Worm (Caenorhabditis elegans) whole organism, L2 larva: Measurements from ENCODE around the gene pdhb-1.

ENCODE experiments used
- C34F6.9 ChIP-seq: fragments of 150-350 bp; optimal IDR thresholded peaks from 2 replicates; lab custom pipeline; 2014; ENCODE audit warnings: missing biosample characterization, missing genetic modification characterization
- F13H6.1 ChIP-seq: sonication (generic microtip); optimal IDR thresholded peaks from 2 replicates; lab custom pipeline; 2016; ENCODE audit warnings: missing genetic modification characterization, missing compliant biosample characterization
- R02D3.7 ChIP-seq: fragments of 150-350 bp; optimal IDR thresholded peaks from 2 replicates; lab custom pipeline; 2014; ENCODE audit warnings: missing biosample characterization, missing genetic modification characterization
- Y55F3AM.14 ChIP-seq: fragments of 200-800 bp; sonication (Bioruptor generic); optimal IDR thresholded peaks from 2 replicates; lab custom pipeline; 2018; ENCODE audit warnings: mild to moderate bottlenecking, missing genetic modification characterization, missing compliant biosample characterization
- ZK546.5 ChIP-seq: sonication (generic microtip); optimal IDR thresholded peaks from 2 replicates; lab custom pipeline; 2017; ENCODE audit warnings: missing biosample characterization, missing genetic modification characterization
- alr-1 ChIP-seq: fragments of 150-350 bp; optimal IDR thresholded peaks from 2 replicates; lab custom pipeline; 2014; ENCODE audit warnings: missing biosample characterization, missing genetic modification characterization
- aly-2 ChIP-seq: fragments of 150-350 bp; optimal IDR thresholded peaks from 2 replicates; lab custom pipeline; 2014; ENCODE audit warnings: missing biosample characterization, missing genetic modification characterization
- ama-1 ChIP-seq: fragments of 150-350 bp; optimal IDR thresholded peaks from 2 replicates; lab custom pipeline; 2018; ENCODE audit warnings: inconsistent platforms
- blmp-1 ChIP-seq: sonication (generic microtip); optimal IDR thresholded peaks from 2 replicates; lab custom pipeline; 2017; ENCODE audit warnings: missing genetic modification characterization, mild to moderate bottlenecking, missing compliant biosample characterization, antibody characterized with exemption, moderate library complexity; ENCODE audit not compliant: insufficient read depth
- ceh-82 ChIP-seq: fragments of 150-350 bp; optimal IDR thresholded peaks from 2 replicates; lab custom pipeline; 2014; ENCODE audit warnings: missing biosample characterization, missing genetic modification characterization
- dmd-4 ChIP-seq: sonication (generic microtip); optimal IDR thresholded peaks from 2 replicates; lab custom pipeline; 2017; ENCODE audit warnings: missing biosample characterization, missing genetic modification characterization
- egl-27 ChIP-seq: sonication (generic microtip); optimal IDR thresholded peaks from 3 replicates; lab custom pipeline; 2017; ENCODE audit warnings: missing biosample characterization, missing genetic modification reagents, missing genetic modification characterization
- elt-1 ChIP-seq: fragments of 150-350 bp; optimal IDR thresholded peaks from 2 replicates; lab custom pipeline; 2014; ENCODE audit warnings: missing biosample characterization, missing genetic modification characterization
- elt-3 ChIP-seq: sonication (generic microtip); optimal IDR thresholded peaks from 2 replicates; lab custom pipeline; 2017; ENCODE audit warnings: missing biosample characterization, missing genetic modification characterization
- fos-1 ChIP-seq: fragments of 150-350 bp; optimal IDR thresholded peaks from 2 replicates; lab custom pipeline; 2014; ENCODE audit warnings: missing biosample characterization, missing genetic modification characterization
- gmeb-1 ChIP-seq: fragments of 150-350 bp; optimal IDR thresholded peaks from 2 replicates; lab custom pipeline; 2014; ENCODE audit warnings: missing biosample characterization, missing genetic modification characterization
- lin-11 ChIP-seq: fragments of 150-350 bp; sonication (generic microtip); optimal IDR thresholded peaks from 2 replicates; lab custom pipeline; 2014; ENCODE audit warnings: missing biosample characterization, missing genetic modification characterization, inconsistent platforms, mixed read lengths
- lin-13 ChIP-seq: fragments of 150-350 bp; optimal IDR thresholded peaks from 2 replicates; lab custom pipeline; 2014; ENCODE audit warnings: missing biosample characterization, missing genetic modification reagents, missing genetic modification characterization
- lin-39 ChIP-seq: fragments of 150-350 bp; optimal IDR thresholded peaks from 2 replicates; lab custom pipeline; 2014; ENCODE audit warnings: missing biosample characterization, missing genetic modification reagents, missing genetic modification characterization
- lsy-2 ChIP-seq, 2 experiments: fragments of 150-350 bp in 1 of 2; sonication (generic microtip) in 1 of 2; optimal IDR thresholded peaks; 2 replicates each; lab custom pipeline; 2014 to 2017; ENCODE audit warnings: missing biosample characterization in 2 of 2, missing genetic modification characterization in 2 of 2
- mab-5 ChIP-seq: fragments of 150-350 bp; optimal IDR thresholded peaks from 2 replicates; lab custom pipeline; 2014; ENCODE audit warnings: missing biosample characterization, missing genetic modification characterization
- mbf-1 ChIP-seq: sonication (generic microtip); optimal IDR thresholded peaks from 2 replicates; lab custom pipeline; 2017; ENCODE audit warnings: missing biosample characterization, missing genetic modification characterization
- mdl-1 ChIP-seq, 2 experiments: fragments of 150-350 bp in 1 of 2; sonication (generic microtip) in 1 of 2; optimal IDR thresholded peaks; 2 replicates each; lab custom pipeline; 2017; ENCODE audit warnings: missing biosample characterization in 2 of 2, missing genetic modification characterization in 2 of 2
- nhr-10 ChIP-seq: sonication (generic microtip); optimal IDR thresholded peaks from 2 replicates; lab custom pipeline; 2017; ENCODE audit warnings: missing biosample characterization, missing genetic modification characterization
- nhr-11 ChIP-seq: fragments of 150-350 bp; optimal IDR thresholded peaks from 2 replicates; lab custom pipeline; 2014; ENCODE audit warnings: missing biosample characterization, missing genetic modification characterization
- nhr-12 ChIP-seq: fragments of 150-350 bp; optimal IDR thresholded peaks from 2 replicates; lab custom pipeline; 2014; ENCODE audit warnings: missing biosample characterization, missing genetic modification characterization
- nhr-129 ChIP-seq: fragments of 150-350 bp; optimal IDR thresholded peaks from 2 replicates; lab custom pipeline; 2014; ENCODE audit warnings: missing biosample characterization, missing genetic modification characterization
- nhr-21 ChIP-seq: fragments of 150-350 bp; optimal IDR thresholded peaks from 2 replicates; lab custom pipeline; 2014; ENCODE audit warnings: missing biosample characterization, missing genetic modification characterization
- nhr-23 ChIP-seq: fragments of 150-350 bp; optimal IDR thresholded peaks from 2 replicates; lab custom pipeline; 2014; ENCODE audit warnings: missing biosample characterization, missing genetic modification reagents, missing genetic modification characterization
- nhr-237 ChIP-seq: fragments of 150-350 bp; optimal IDR thresholded peaks from 2 replicates; lab custom pipeline; 2014; ENCODE audit warnings: missing biosample characterization, missing genetic modification characterization
- nhr-25 ChIP-seq: fragments of 150-350 bp; sonication (generic microtip); optimal IDR thresholded peaks from 3 replicates; lab custom pipeline; 2014; ENCODE audit warnings: missing biosample characterization, missing genetic modification characterization
- nhr-6 ChIP-seq: fragments of 150-350 bp; optimal IDR thresholded peaks from 2 replicates; lab custom pipeline; 2014; ENCODE audit warnings: missing biosample characterization, missing genetic modification characterization
- peb-1 ChIP-seq: fragments of 150-350 bp; optimal IDR thresholded peaks from 2 replicates; lab custom pipeline; 2014; ENCODE audit warnings: missing biosample characterization, missing genetic modification characterization
- skn-1 ChIP-seq: sonication (generic microtip); optimal IDR thresholded peaks from 2 replicates; lab custom pipeline; 2017; ENCODE audit warnings: missing biosample characterization, missing genetic modification characterization
- sma-3 ChIP-seq: sonication (generic microtip); optimal IDR thresholded peaks from 2 replicates; lab custom pipeline; 2016; ENCODE audit warnings: missing genetic modification reagents, missing genetic modification characterization, missing compliant biosample characterization
- sma-9 ChIP-seq, 2 experiments: fragments of 150-350 bp in 1 of 2; sonication (generic microtip) in 1 of 2; optimal IDR thresholded peaks; 2 replicates each; lab custom pipeline; 2014 to 2016; ENCODE audit warnings: missing genetic modification characterization in 2 of 2, mild to moderate bottlenecking in 1 of 2, missing biosample characterization in 1 of 2, missing compliant biosample characterization in 1 of 2, missing genetic modification reagents in 1 of 2, moderate library complexity in 1 of 2
- unc-39 ChIP-seq: fragments of 150-350 bp; optimal IDR thresholded peaks from 2 replicates; lab custom pipeline; 2014; ENCODE audit warnings: missing biosample characterization, missing genetic modification characterization
- unc-55 ChIP-seq: fragments of 150-350 bp; sonication (generic microtip); optimal IDR thresholded peaks from 3 replicates; lab custom pipeline; 2014; ENCODE audit warnings: missing biosample characterization, missing genetic modification reagents, missing genetic modification characterization
- unc-62 ChIP-seq: fragments of 150-350 bp; optimal IDR thresholded peaks from 2 replicates; lab custom pipeline; 2014; ENCODE audit warnings: missing biosample characterization, missing genetic modification reagents, missing genetic modification characterization
- ztf-4 ChIP-seq: fragments of 150-350 bp; optimal IDR thresholded peaks from 2 replicates; lab custom pipeline; 2014; ENCODE audit warnings: missing biosample characterization, missing genetic modification characterization

Gene pdhb-1

DNA sequence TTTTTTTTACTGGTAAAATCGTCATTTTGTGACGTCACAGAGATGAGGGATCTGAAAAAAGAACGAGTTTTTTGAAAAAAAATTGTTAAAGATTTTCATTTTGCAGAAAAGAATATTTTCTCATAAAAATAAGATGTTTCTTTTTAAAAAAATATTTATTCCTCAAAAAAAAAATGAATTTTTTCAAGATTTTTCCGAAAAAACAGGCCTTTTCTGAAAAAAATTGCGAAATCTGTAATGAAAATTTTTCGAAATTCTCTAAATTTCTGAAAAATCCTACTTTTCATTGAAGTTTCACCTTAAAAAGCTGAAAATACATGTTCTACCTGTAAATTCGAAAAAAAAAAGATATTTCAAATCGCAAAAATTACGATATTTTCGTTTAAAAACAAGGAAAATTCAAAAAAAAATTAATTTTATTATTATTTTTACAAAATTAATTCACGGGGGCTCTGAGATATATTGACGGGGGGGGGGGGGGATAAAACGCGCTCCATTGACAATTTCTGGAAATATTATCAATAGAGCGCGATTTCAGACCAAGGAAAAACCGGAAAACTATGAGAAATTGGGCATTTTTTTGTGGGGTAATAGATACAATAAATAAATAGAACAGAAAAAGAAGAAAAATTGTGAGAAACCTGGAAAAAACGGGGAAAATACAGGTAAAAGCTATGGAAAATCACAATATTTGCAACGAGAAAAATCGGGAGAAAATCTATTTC, 21.2 kb upstream of the pdhb-1 start, which contains the start of gene otub-4:
TSS of gene otub-4 (minus strand) at position 51 of the 725 bp plus-strand sequence.
- TF ChIP-seq lsy-2 (tag; optimal IDR thresholded peaks at IDR 0.05; lab: Kevin White, UChicago) = no peak
- no peak for TF ChIP-seq mbf-1 (tag; lab: Kevin White, UChicago)
- TF ChIP-seq unc-55 (GFP tag; lab: Kevin White, UChicago) = peak; percentile 15
- no peak for TF ChIP-seq mdl-1 (tag; optimal IDR thresholded peaks at IDR 0.05; lab: Kevin White, UChicago)
- no peak for TF ChIP-seq skn-1

- TF ChIP-seq lin-13 (GFP tag; lab: Kevin White, UChicago) (no peak), ama-1 (lab: Kevin White, UChicago) (peak; percentile 71), gmeb-1 (tag; lab: Kevin White, UChicago) (no peak), nhr-129 (tag; lab: Kevin White, UChicago) (no peak), ztf-4 (tag; lab: Kevin White, UChicago) (no peak), nhr-6 (tag; lab: Kevin White, UChicago) (no peak), lsy-2 (tag; optimal IDR thresholded peaks at IDR 0.05; lab: Kevin White, UChicago) (peak in 1 of 2 experiments; percentile 19), R02D3.7 (tag; lab: Kevin White, UChicago) (no peak), nhr-12 (tag; lab: Kevin White, UChicago) (no peak), unc-39 (no peak), nhr-237 (tag; lab: Kevin White, UChicago) (no peak)
Observed at ce11 chrIV:3382338-3382907, 17.0 kb upstream of the pdhb-1 start, which contains the start of gene B0546.3. B0546.3 (minus strand) TSS chrIV:3382841.

DNA sequence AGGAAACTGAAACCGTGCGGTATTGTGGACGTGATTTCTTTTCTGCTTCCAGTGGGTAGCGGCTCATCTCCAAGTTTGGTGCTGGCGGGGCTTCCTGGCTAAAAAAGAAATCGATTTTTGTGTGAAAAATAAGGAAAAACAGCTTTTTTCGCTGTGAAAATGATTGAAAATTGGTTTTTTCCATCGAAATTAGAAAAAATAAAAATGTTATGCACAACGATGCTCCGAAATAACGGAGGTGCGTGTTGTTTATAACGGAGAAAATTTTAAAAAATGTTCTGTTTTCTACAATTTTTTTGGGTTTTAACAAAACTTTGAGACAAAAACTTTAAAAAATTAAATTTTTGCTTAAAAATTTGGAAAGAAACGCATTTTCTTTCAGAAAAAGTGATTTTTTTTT, 16.3 kb upstream of the pdhb-1 start:
- TF ChIP-seq lsy-2 (tag; optimal IDR thresholded peaks at IDR 0.05; lab: Kevin White, UChicago) (peak in 1 of 2 experiments; percentile 3), unc-55 (GFP tag; lab: Kevin White, UChicago) (peak; percentile 16), nhr-129 (tag; lab: Kevin White, UChicago) (no peak)

- TF ChIP-seq skn-1 (no peak), nhr-129 (tag; lab: Kevin White, UChicago) (no peak), lin-39 (tag; lab: Kevin White, UChicago) (no peak), F13H6.1 (no peak), Y55F3AM.14 (GFP tag; lab: Kevin White, UChicago) (no peak), peb-1 (no peak), blmp-1 (tag; lab: Kevin White, UChicago) (no peak)
Observed at ce11 chrIV:3384047-3384446, 15.4 kb upstream of the pdhb-1 start, which contains the start of gene B0546.4. B0546.4 (minus strand) TSS chrIV:3384147.

ce11 chrIV:3384593-3384992, 14.9 kb upstream of the pdhb-1 start:
- TF ChIP-seq lin-11 (tag; lab: Kevin White, UChicago) = peak; percentile 86
- TF ChIP-seq nhr-10 (tag; lab: Kevin White, UChicago) = peak; percentile 9
- TF ChIP-seq nhr-6 (tag; lab: Kevin White, UChicago) = peak; percentile 72
- no peak for TF ChIP-seq elt-3
- TF ChIP-seq unc-55 (GFP tag; lab: Kevin White, UChicago) = peak; percentile 84
- peak; percentile 88 for TF ChIP-seq sma-9 (GFP tag; optimal IDR thresholded peaks at IDR 0.05; lab: Kevin White, UChicago)
- TF ChIP-seq sma-9 (tag; optimal IDR thresholded peaks at IDR 0.05; lab: Kevin White, UChicago) = no peak
- no peak for TF ChIP-seq nhr-12 (tag; lab: Kevin White, UChicago)
- no peak for TF ChIP-seq skn-1
- peak; percentile 90 for TF ChIP-seq nhr-25 (tag; lab: Kevin White, UChicago)
- peak; percentile 68 for TF ChIP-seq fos-1 (tag; lab: Kevin White, UChicago)
- TF ChIP-seq elt-1 (tag; lab: Kevin White, UChicago) = no peak
- no peak for TF ChIP-seq aly-2 (tag; lab: Kevin White, UChicago)
- peak; percentile 94 for TF ChIP-seq F13H6.1
- TF ChIP-seq ztf-4 (tag; lab: Kevin White, UChicago) = peak; percentile 81
- no peak for TF ChIP-seq unc-62
- no peak for TF ChIP-seq unc-39
- peak; percentile 82 for TF ChIP-seq egl-27 (tag; lab: Kevin White, UChicago)
- TF ChIP-seq lin-39 (tag; lab: Kevin White, UChicago) = no peak
- TF ChIP-seq lsy-2 (tag; optimal IDR thresholded peaks at IDR 0.05; lab: Kevin White, UChicago) = peak; percentile 85 to 96
- TF ChIP-seq C34F6.9 (tag; lab: Kevin White, UChicago) = peak; percentile 96
- TF ChIP-seq nhr-21 (tag; lab: Kevin White, UChicago) = peak; percentile 91
- TF ChIP-seq ceh-82 (tag; lab: Kevin White, UChicago) = peak; percentile 71
- TF ChIP-seq sma-3 (GFP tag; lab: Kevin White, UChicago) = peak; percentile 87
- TF ChIP-seq dmd-4 (tag; lab: Kevin White, UChicago) = no peak
- peak; percentile 84 for TF ChIP-seq nhr-129 (tag; lab: Kevin White, UChicago)
- TF ChIP-seq nhr-11 (tag; lab: Kevin White, UChicago) = no peak
- no peak for TF ChIP-seq alr-1 (tag; lab: Kevin White, UChicago)
- TF ChIP-seq nhr-23 (tag; lab: Kevin White, UChicago) = no peak
- peak; percentile 79 for TF ChIP-seq mab-5 (tag; lab: Kevin White, UChicago)
- TF ChIP-seq mbf-1 (tag; lab: Kevin White, UChicago) = no peak
- TF ChIP-seq gmeb-1 (tag; lab: Kevin White, UChicago) = peak; percentile 88
- TF ChIP-seq blmp-1 (tag; lab: Kevin White, UChicago) = peak; percentile 95
- peak; percentile 75 to 93 for TF ChIP-seq mdl-1 (tag; optimal IDR thresholded peaks at IDR 0.05; lab: Kevin White, UChicago)
- no peak for TF ChIP-seq ZK546.5 (tag; lab: Kevin White, UChicago)
